Worm (Caenorhabditis elegans): ENCODE measurements around the gene F35D2.3.

ce11 chrII:7521420-7521819, 49.0 kb upstream of the F35D2.3 start:
- TF ChIP-seq pros-1 (tag; optimal IDR thresholded peaks at IDR 0.05) (no peak), ceh-6 (GFP tag; optimal IDR thresholded peaks at IDR 0.05) (no peak), rnt-1 (tag; optimal IDR thresholded peaks at IDR 0.05) (no peak), unc-86 (tag; optimal IDR thresholded peaks at IDR 0.05) (no peak)

All from whole organism, late embryonic.